Worm (Caenorhabditis elegans) whole organism, L1 larva: Measurements from ENCODE around the gene F10A3.11.

ENCODE experiments used
- fkh-10 ChIP-seq: sonication (generic microtip); optimal IDR thresholded peaks from 2 replicates; lab custom pipeline; 2017; ENCODE audit warnings: missing biosample characterization, missing genetic modification reagents, missing genetic modification characterization
- hlh-4 ChIP-seq: sonication (generic microtip); optimal IDR thresholded peaks from 2 replicates; lab custom pipeline; 2016; ENCODE audit warnings: mild to moderate bottlenecking, missing genetic modification characterization, missing compliant biosample characterization
- lin-13 ChIP-seq: fragments of 150-350 bp; optimal IDR thresholded peaks from 2 replicates; lab custom pipeline; 2014; ENCODE audit warnings: missing biosample characterization, missing genetic modification reagents, missing genetic modification characterization
- lin-15B ChIP-seq: fragments of 150-350 bp; sonication (generic microtip); optimal IDR thresholded peaks from 3 replicates; lab custom pipeline; 2014; ENCODE audit warnings: missing biosample characterization, missing genetic modification characterization
- mdl-1 ChIP-seq, 2 experiments: fragments of 150-350 bp; optimal IDR thresholded peaks; 2 replicates each; lab custom pipeline; 2014 to 2017; ENCODE audit warnings: missing biosample characterization in 2 of 2, missing genetic modification characterization in 2 of 2, inconsistent platforms in 1 of 2
- nhr-28 ChIP-seq: fragments of 150-350 bp; optimal IDR thresholded peaks from 2 replicates; lab custom pipeline; 2014; ENCODE audit warnings: missing biosample characterization, missing genetic modification characterization
- unc-86 ChIP-seq: sonication (generic microtip); optimal IDR thresholded peaks from 2 replicates; lab custom pipeline; 2016; ENCODE audit warnings: missing genetic modification characterization, missing compliant biosample characterization
- ztf-11 ChIP-seq, 2 experiments: sonication (generic microtip); optimal IDR thresholded peaks; 2 replicates each; lab custom pipeline; 2016 to 2017; ENCODE audit warnings: missing genetic modification characterization in 2 of 2, missing biosample characterization in 1 of 2, missing compliant biosample characterization in 1 of 2

ce11 chrV:16202618-16203017, 40.1 kb downstream of the F10A3.11 start, which contains the start of gene F11A5.18:
- TF ChIP-seq lin-13 (no peak), nhr-28 (no peak), lin-15B (tag; lab: Kevin White, UChicago) (no peak), ztf-11 (tag; optimal IDR thresholded peaks at IDR 0.05; lab: Kevin White, UChicago) (no peak), hlh-4 (tag; lab: Kevin White, UChicago) (no peak), fkh-10 (GFP tag; lab: Kevin White, UChicago) (no peak), mdl-1 (tag; optimal IDR thresholded peaks at IDR 0.05; lab: Kevin White, UChicago) (no peak), unc-86 (no peak)
